Worm (Caenorhabditis elegans) whole organism, L4 larva: ENCODE measurements around the gene tebp-1.

Experiments used
- F10B5.3 ChIP-seq: sonication (generic microtip); optimal IDR thresholded peaks from 2 replicates; lab custom pipeline; 2016; ENCODE audit warnings: mild to moderate bottlenecking, missing genetic modification characterization, missing compliant biosample characterization
- Y75B8A.6 ChIP-seq: fragments of 200-800 bp; sonication (Bioruptor generic); IDR thresholded peaks from 2 replicates; pipeline ENCODE4 v1.3.6; 2022; ENCODE audit warnings: missing genetic modification reagents, missing genetic modification characterization, missing compliant biosample characterization
- ceh-82 ChIP-seq: sonication (generic microtip); optimal IDR thresholded peaks from 2 replicates; lab custom pipeline; 2017; ENCODE audit warnings: missing biosample characterization, missing genetic modification characterization
- ces-1 ChIP-seq: fragments of 150-350 bp; sonication (generic microtip); optimal IDR thresholded peaks from 4 replicates; lab custom pipeline; 2014; ENCODE audit warnings: missing biosample characterization, missing genetic modification reagents, missing genetic modification characterization
- mdl-1 ChIP-seq, 2 experiments: fragments of 150-350 bp in 1 of 2; sonication (generic microtip) in 1 of 2; optimal IDR thresholded peaks; 2 replicates each; lab custom pipeline; 2014 to 2017; ENCODE audit warnings: missing biosample characterization in 2 of 2, missing genetic modification characterization in 2 of 2
- mep-1 ChIP-seq: fragments of 150-350 bp; sonication (generic microtip); optimal IDR thresholded peaks from 3 replicates; lab custom pipeline; 2014; ENCODE audit warnings: missing biosample characterization, missing genetic modification characterization
- nhr-11 ChIP-seq: fragments of 150-350 bp; optimal IDR thresholded peaks from 2 replicates; lab custom pipeline; 2014; ENCODE audit warnings: missing biosample characterization, missing genetic modification characterization
- nhr-25 ChIP-seq: sonication (generic microtip); optimal IDR thresholded peaks from 2 replicates; lab custom pipeline; 2017; ENCODE audit warnings: missing genetic modification characterization, mild to moderate bottlenecking, missing compliant biosample characterization, antibody characterized with exemption, moderate library complexity, borderline replicate concordance; ENCODE audit not compliant: insufficient read depth
- nhr-48 ChIP-seq: sonication (generic microtip); optimal IDR thresholded peaks from 2 replicates; lab custom pipeline; 2016; ENCODE audit warnings: mild to moderate bottlenecking, missing genetic modification characterization, missing compliant biosample characterization
- pha-4 ChIP-seq, 2 experiments: fragments of 150-350 bp in 1 of 2; fragments of 200-800 bp in 1 of 2; sonication (Bioruptor generic) in 1 of 2; IDR thresholded peaks in 1 of 2; optimal IDR thresholded peaks in 1 of 2; 2 replicates each; pipeline versions ENCODE4 v1.3.6 to Lab custom; 2014 to 2022; ENCODE audit warnings: missing genetic modification characterization in 2 of 2, missing genetic modification reagents in 2 of 2, missing biosample characterization in 1 of 2, missing compliant biosample characterization in 1 of 2
- skn-1 ChIP-seq: fragments of 150-350 bp; optimal IDR thresholded peaks from 2 replicates; lab custom pipeline; 2014; ENCODE audit warnings: missing biosample characterization, missing genetic modification characterization
- zfp-2 ChIP-seq: sonication (generic microtip); optimal IDR thresholded peaks from 2 replicates; lab custom pipeline; 2016; ENCODE audit warnings: mild to moderate bottlenecking, missing genetic modification characterization, missing compliant biosample characterization

DNA sequence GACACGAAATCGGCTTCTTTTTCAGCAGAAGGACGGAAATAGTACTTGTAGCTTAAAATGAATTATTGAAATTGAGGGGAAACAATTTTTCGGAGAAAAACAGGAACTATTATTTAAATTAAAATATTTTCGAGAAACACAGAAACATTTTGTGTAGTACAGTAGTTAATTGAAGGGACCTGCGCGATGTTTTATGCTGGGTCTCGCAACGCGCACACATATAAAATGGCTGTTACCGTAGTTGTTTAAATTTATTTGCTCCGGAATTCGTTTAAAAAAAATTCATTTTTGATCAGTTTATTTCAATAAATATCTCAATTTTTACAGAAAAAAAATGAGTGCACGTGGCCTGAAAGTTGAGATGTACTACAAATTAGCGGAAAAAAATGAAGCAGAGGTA, 48.9 kb downstream of the tebp-1 start, which contains the start of gene dsb-2:
- TF ChIP-seq nhr-48 (tag; lab: Kevin White, UChicago) (no peak), zfp-2 (tag; lab: Kevin White, UChicago) (no peak), mdl-1 (tag; optimal IDR thresholded peaks at IDR 0.05; lab: Kevin White, UChicago) (no peak), pha-4 (GFP tag; IDR thresholded peaks at IDR 0.05; lab: Robert Waterston, UW) (no peak), pha-4 (tag; optimal IDR thresholded peaks at IDR 0.05; lab: Kevin White, UChicago) (no peak), Y75B8A.6 (GFP tag; lab: Robert Waterston, UW) (no peak), nhr-25 (tag; lab: Kevin White, UChicago) (no peak), mep-1 (tag; lab: Kevin White, UChicago) (no peak), F10B5.3 (tag; lab: Kevin White, UChicago) (no peak), nhr-11 (tag; lab: Kevin White, UChicago) (no peak), ces-1 (GFP tag; lab: Kevin White, UChicago) (no peak), skn-1 (no peak), ceh-82 (no peak)
